Fruit fly (Drosophila melanogaster): ENCODE data around the gene CG14115.
A peak's percentile ranks its signal among the peaks of the same experiment; 100 is the strongest.

Gene CG14115

DNA sequence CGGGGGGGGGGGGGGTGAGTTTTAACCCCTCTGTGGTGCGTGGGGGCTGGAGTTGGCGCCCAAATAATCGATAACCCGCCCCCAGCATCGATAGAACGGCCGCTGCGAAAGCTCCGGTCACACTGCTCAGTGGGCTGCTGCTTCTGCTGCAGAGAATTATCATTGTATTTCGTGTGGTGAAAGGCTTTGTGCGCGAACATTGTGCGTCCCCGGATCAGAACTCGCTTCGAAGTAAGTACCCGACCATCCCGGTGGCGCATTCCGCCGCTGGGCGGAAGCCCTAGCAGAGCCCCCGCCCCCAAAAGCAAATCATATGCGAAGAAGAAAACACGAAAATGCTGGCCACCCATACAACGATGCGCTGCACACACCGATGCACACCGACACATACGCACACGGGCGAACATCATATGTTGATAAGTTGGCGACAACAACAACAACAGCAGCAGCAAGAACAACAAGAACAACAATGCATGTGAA lies 16.8 kb downstream of the CG14115 start, which contains the start of gene Syx13:
Gene Syx13, plus strand, starts transcription at position 100 of the 480 bp plus-strand sequence.
- no peak for TF ChIP-seq Kr (GFP tag; optimal IDR thresholded peaks at IDR 0.05)
- no peak for TF ChIP-seq MTF-1 (GFP tag; optimal IDR thresholded peaks at IDR 0.05; ENCODE audit: borderline replicate concordance)
- no peak for TF ChIP-seq maf-S (GFP tag; optimal IDR thresholded peaks at IDR 0.05)
- no peak for TF ChIP-seq so (GFP tag; IDR thresholded peaks at IDR 0.05)
- no peak for TF ChIP-seq vfl (GFP tag; optimal IDR thresholded peaks at IDR 0.05)
- no peak for TF ChIP-seq CG4424 (GFP tag; optimal IDR thresholded peaks at IDR 0.05)
- TF ChIP-seq crc (GFP tag; optimal IDR thresholded peaks at IDR 0.05) = no peak
- 0 out of 2 replicates have a peak, but pooled peaks have one; percentile 18 for TF ChIP-seq CG6272 (GFP tag; IDR thresholded peaks at IDR 0.05)
- no peak for TF ChIP-seq Tbp (GFP tag; optimal IDR thresholded peaks at IDR 0.05)
- peak; percentile 22 for TF ChIP-seq CG2120 (GFP tag; optimal IDR thresholded peaks at IDR 0.05)
- TF ChIP-seq CG3281 (GFP tag; optimal IDR thresholded peaks at IDR 0.05) = no peak
- TF ChIP-seq amos (GFP tag; IDR thresholded peaks at IDR 0.05; ENCODE audit: partially characterized antibody) = peak; percentile 79
- TF ChIP-seq CG13775 (GFP tag; optimal IDR thresholded peaks at IDR 0.05) = peak; percentile 13
- TF ChIP-seq sd (tag; optimal IDR thresholded peaks at IDR 0.05) = peak; percentile 86
- no peak for TF ChIP-seq tap (tag; optimal IDR thresholded peaks at IDR 0.05)
- TF ChIP-seq Dip3 (GFP tag; optimal IDR thresholded peaks at IDR 0.05) = no peak
- no peak for TF ChIP-seq CG15011 (GFP tag; optimal IDR thresholded peaks at IDR 0.05)
- TF ChIP-seq CG31365 (tag; optimal IDR thresholded peaks at IDR 0.05) = no peak
- TF ChIP-seq CG30403 (GFP tag; optimal IDR thresholded peaks at IDR 0.05) = no peak
- TF ChIP-seq aop (GFP tag; IDR thresholded peaks at IDR 0.05) = no peak
- no peak for TF ChIP-seq CG6254 (GFP tag; optimal IDR thresholded peaks at IDR 0.05)
- TF ChIP-seq pum (GFP tag; optimal IDR thresholded peaks at IDR 0.05) = no peak
- TF ChIP-seq Hr3 (GFP tag; optimal IDR thresholded peaks at IDR 0.05) = no peak
- no peak for TF ChIP-seq Elba2 (GFP tag; optimal IDR thresholded peaks at IDR 0.05)
- TF ChIP-seq toy (GFP tag; IDR thresholded peaks at IDR 0.05) = no peak
- peak; percentile 36; the same call in 1 of the 3 replicates for TF ChIP-seq CG17361 (GFP tag; IDR thresholded peaks at IDR 0.05)
- no peak for TF ChIP-seq CG31388 (GFP tag; optimal IDR thresholded peaks at IDR 0.05)
- TF ChIP-seq CG2875 (GFP tag; optimal IDR thresholded peaks at IDR 0.05) = no peak
- no peak for TF ChIP-seq H15 (GFP tag; IDR thresholded peaks at IDR 0.05)
- TF ChIP-seq HLHmδ (GFP tag; optimal IDR thresholded peaks at IDR 0.05) = no peak
- TF ChIP-seq CG11093 (GFP tag; IDR thresholded peaks at IDR 0.05) = no peak
- TF ChIP-seq NC2β (GFP tag; optimal IDR thresholded peaks at IDR 0.05) = no peak
- no peak for TF ChIP-seq H2.0 (GFP tag; IDR thresholded peaks at IDR 0.05)
- TF ChIP-seq Gug (GFP tag; IDR thresholded peaks at IDR 0.05) = no peak
- TF ChIP-seq CG15601 (tag; optimal IDR thresholded peaks at IDR 0.05) = no peak
- TF ChIP-seq pb (GFP tag; optimal IDR thresholded peaks at IDR 0.05) = no peak
- TF ChIP-seq cg (GFP tag; optimal IDR thresholded peaks at IDR 0.05) = peak; percentile 98
- TF ChIP-seq CG43689 (GFP tag; IDR thresholded peaks at IDR 0.05) = no peak
- no peak for TF ChIP-seq jigr1 (GFP tag; IDR thresholded peaks at IDR 0.05)
- 0 out of 2 replicates have a peak, but pooled peaks have one; percentile 50 for TF ChIP-seq Rfx (GFP tag; IDR thresholded peaks at IDR 0.05)
- peak; percentile 59; the same call in 1 of the 3 replicates for TF ChIP-seq sr (GFP tag; IDR thresholded peaks at IDR 0.05)
- TF ChIP-seq seq (GFP tag; IDR thresholded peaks at IDR 0.05) = 0 out of 2 replicates have a peak, but pooled peaks have one; percentile 43
- no peak for TF ChIP-seq CG1602 (GFP tag; optimal IDR thresholded peaks at IDR 0.05)
- no peak for TF ChIP-seq bowl (GFP tag; IDR thresholded peaks at IDR 0.05)
- TF ChIP-seq Xrp1 (GFP tag; IDR thresholded peaks at IDR 0.05) = no peak
- TF ChIP-seq CG10431 (GFP tag; optimal IDR thresholded peaks at IDR 0.05) = no peak
- TF ChIP-seq CoRest (tag; optimal IDR thresholded peaks at IDR 0.05) = peak; percentile 32
- TF ChIP-seq CG10959 (GFP tag; IDR thresholded peaks at IDR 0.05) = peak; percentile 85
- TF ChIP-seq sens-2 (GFP tag; IDR thresholded peaks at IDR 0.05) = no peak
- peak; percentile 68 for TF ChIP-seq CG15514 (GFP tag; optimal IDR thresholded peaks at IDR 0.05)
- no peak for TF ChIP-seq gce (GFP tag; IDR thresholded peaks at IDR 0.05)
- TF ChIP-seq Neu2 (GFP tag; optimal IDR thresholded peaks at IDR 0.05; ENCODE audit: borderline replicate concordance) = no peak
